Fruit fly (Drosophila melanogaster) whole organism, embryonic: ENCODE measurements around the gene glob3.

Source experiments
- ATbp ChIP-seq: fragments of 200-800 bp; sonication (Bioruptor generic); optimal IDR thresholded peaks from 2 replicates; lab custom pipeline; 2017; ENCODE audit warnings: missing biosample characterization, mild to moderate bottlenecking, missing genetic modification characterization, missing genetic modification reagents
- BEAF-32 ChIP-seq: fragments of 200-800 bp; sonication (Bioruptor generic); optimal IDR thresholded peaks from 3 replicates; lab custom pipeline; 2017; ENCODE audit warnings: missing biosample characterization, missing genetic modification characterization, mild to moderate bottlenecking, moderate library complexity, missing genetic modification reagents
- BtbVII ChIP-seq: fragments of 200-800 bp; sonication (Bioruptor generic); optimal IDR thresholded peaks from 3 replicates; lab custom pipeline; 2017; ENCODE audit warnings: missing biosample characterization, mild to moderate bottlenecking, missing genetic modification characterization
- CG10366 ChIP-seq: fragments of 200-800 bp; sonication (Bioruptor generic); IDR thresholded peaks from 2 replicates; pipeline ENCODE4 v1.3.6; 2022; ENCODE audit warnings: missing biosample characterization, missing genetic modification characterization
- CG10654 ChIP-seq: fragments of 200-800 bp; sonication (Bioruptor generic); optimal IDR thresholded peaks from 2 replicates; lab custom pipeline; 2016; ENCODE audit warnings: missing biosample characterization, missing genetic modification characterization
- CG11247 ChIP-seq: fragments of 200-800 bp; sonication (Bioruptor generic); IDR thresholded peaks from 2 replicates; pipeline ENCODE4 v1.3.6; 2022; ENCODE audit warnings: missing biosample characterization, missing genetic modification characterization
- CG12659 ChIP-seq: fragments of 200-800 bp; sonication (Bioruptor generic); optimal IDR thresholded peaks from 3 replicates; lab custom pipeline; 2017; ENCODE audit warnings: mild to moderate bottlenecking, missing biosample characterization, missing genetic modification reagents, missing genetic modification characterization
- CG14965 ChIP-seq: fragments of 200-800 bp; sonication (Bioruptor generic); optimal IDR thresholded peaks from 2 replicates; lab custom pipeline; 2016; ENCODE audit warnings: missing biosample characterization, missing genetic modification characterization, borderline replicate concordance
- CG15601 ChIP-seq: fragments of 200-800 bp; sonication (Bioruptor generic); optimal IDR thresholded peaks from 3 replicates; lab custom pipeline; 2019; ENCODE audit warnings: missing biosample characterization, mild to moderate bottlenecking, missing genetic modification characterization, moderate library complexity
- CG15696 ChIP-seq: fragments of 200-800 bp; sonication (Bioruptor generic); optimal IDR thresholded peaks from 2 replicates; lab custom pipeline; 2019; ENCODE audit warnings: missing biosample characterization, mild to moderate bottlenecking, missing genetic modification characterization, moderate library complexity
- CG17385 ChIP-seq: fragments of 200-800 bp; sonication (Bioruptor generic); optimal IDR thresholded peaks from 3 replicates; lab custom pipeline; 2018; ENCODE audit warnings: missing biosample characterization, mild to moderate bottlenecking, missing genetic modification characterization
- CG18262 ChIP-seq: fragments of 200-800 bp; optimal IDR thresholded peaks from 3 replicates; lab custom pipeline; 2019; ENCODE audit warnings: missing biosample characterization, mild to moderate bottlenecking, missing genetic modification characterization, moderate library complexity
- CG2875 ChIP-seq: fragments of 200-800 bp; sonication (Bioruptor generic); optimal IDR thresholded peaks from 2 replicates; lab custom pipeline; 2017; ENCODE audit warnings: missing biosample characterization, mild to moderate bottlenecking, missing genetic modification characterization, missing genetic modification reagents
- CG30431 ChIP-seq: fragments of 200-800 bp; sonication (Bioruptor generic); optimal IDR thresholded peaks from 2 replicates; lab custom pipeline; 2017; ENCODE audit warnings: missing biosample characterization, missing genetic modification characterization
- CG3163 ChIP-seq: fragments of 200-800 bp; sonication (Bioruptor generic); optimal IDR thresholded peaks from 3 replicates; lab custom pipeline; 2016; ENCODE audit warnings: missing biosample characterization, missing genetic modification characterization
- CG4328 ChIP-seq: fragments of 200-800 bp; sonication (Bioruptor generic); optimal IDR thresholded peaks from 3 replicates; lab custom pipeline; 2017; ENCODE audit warnings: missing biosample characterization, missing genetic modification reagents, missing genetic modification characterization
- CG6272 ChIP-seq: fragments of 200-800 bp; sonication (Bioruptor generic); IDR thresholded peaks from 2 replicates; pipeline ENCODE4 v1.3.6; 2022; ENCODE audit warnings: missing biosample characterization, missing genetic modification characterization
- CG6683 ChIP-seq: fragments of 200-800 bp; sonication (Bioruptor generic); optimal IDR thresholded peaks from 2 replicates; lab custom pipeline; 2017; ENCODE audit warnings: missing biosample characterization, mild to moderate bottlenecking, missing genetic modification characterization, missing genetic modification reagents
- CG6813 ChIP-seq: fragments of 200-800 bp; sonication (Bioruptor generic); optimal IDR thresholded peaks from 2 replicates; lab custom pipeline; 2017; ENCODE audit warnings: missing biosample characterization, missing genetic modification characterization, mild to moderate bottlenecking, moderate library complexity, missing genetic modification reagents
- CG7928 ChIP-seq: fragments of 200-800 bp; sonication (Bioruptor generic); optimal IDR thresholded peaks from 2 replicates; lab custom pipeline; 2017; ENCODE audit warnings: missing biosample characterization, mild to moderate bottlenecking, missing genetic modification characterization
- CG9609 ChIP-seq: fragments of 200-800 bp; sonication (Bioruptor generic); optimal IDR thresholded peaks from 3 replicates; lab custom pipeline; 2016; ENCODE audit warnings: missing biosample characterization, missing genetic modification characterization
- CG9932 ChIP-seq: fragments of 200-800 bp; sonication (Bioruptor generic); IDR thresholded peaks from 2 replicates; pipeline ENCODE4 v1.3.6; 2022; ENCODE audit warnings: missing biosample characterization, missing genetic modification characterization
- CkIIα-i1 ChIP-seq: fragments of 200-800 bp; sonication (Bioruptor generic); IDR thresholded peaks from 2 replicates; pipeline ENCODE4 v1.3.6; 2022; ENCODE audit warnings: missing biosample characterization, missing genetic modification characterization
- Dip3 ChIP-seq: fragments of 200-800 bp; sonication (Bioruptor generic); optimal IDR thresholded peaks from 3 replicates; lab custom pipeline; 2016; ENCODE audit warnings: missing biosample characterization, missing genetic modification characterization
- Eip74EF ChIP-seq, 2 experiments: fragments of 200-800 bp in 1 of 2; fragments of >200 bp in 1 of 2; sonication (Bioruptor generic) in 1 of 2; optimal IDR thresholded peaks; 2 replicates each; lab custom pipeline; 2017 to 2019; ENCODE audit warnings: missing biosample characterization in 2 of 2, missing genetic modification characterization in 2 of 2, mild to moderate bottlenecking in 1 of 2, moderate library complexity in 1 of 2
- Ets65A ChIP-seq: fragments of 200-800 bp; sonication (Bioruptor generic); peaks from one replicate; lab custom pipeline; 2016; ENCODE audit warnings: missing biosample characterization, missing genetic modification characterization
- MTF-1 ChIP-seq: fragments of 200-800 bp; sonication (Bioruptor generic); optimal IDR thresholded peaks from 2 replicates; lab custom pipeline; 2018; ENCODE audit warnings: missing biosample characterization, mild to moderate bottlenecking, missing genetic modification characterization, borderline replicate concordance
- Mes4 ChIP-seq: fragments of 200-800 bp; sonication (Bioruptor generic); optimal IDR thresholded peaks from 2 replicates; lab custom pipeline; 2016; ENCODE audit warnings: missing biosample characterization, missing genetic modification characterization
- NK7.1 ChIP-seq: fragments of 200-800 bp; sonication (Bioruptor generic); optimal IDR thresholded peaks from 3 replicates; lab custom pipeline; 2016; ENCODE audit warnings: missing biosample characterization, missing genetic modification characterization
- Nf-YB ChIP-seq: fragments of 200-800 bp; sonication (Bioruptor generic); optimal IDR thresholded peaks from 3 replicates; lab custom pipeline; 2019; ENCODE audit warnings: missing biosample characterization, mild to moderate bottlenecking, missing genetic modification characterization, moderate library complexity
- Opbp ChIP-seq: fragments of 200-800 bp; sonication (Bioruptor generic); IDR thresholded peaks from 3 replicates; pipeline ENCODE4 v1.3.6; 2022; ENCODE audit warnings: missing biosample characterization, missing genetic modification characterization; ENCODE audit not compliant: partially characterized antibody
- PHDP ChIP-seq: fragments of 200-800 bp; sonication (Bioruptor generic); optimal IDR thresholded peaks from 3 replicates; lab custom pipeline; 2018; ENCODE audit warnings: missing biosample characterization, mild to moderate bottlenecking, missing genetic modification characterization, moderate library complexity
- Pdp1 ChIP-seq, 2 experiments: fragments of 200-800 bp; sonication (Bioruptor generic); optimal IDR thresholded peaks; 3 replicates each; lab custom pipeline; 2016; ENCODE audit warnings: missing biosample characterization in 2 of 2, missing genetic modification characterization in 2 of 2, mild to moderate bottlenecking in 1 of 2, moderate library complexity in 1 of 2
- Scr ChIP-seq: fragments of 200-800 bp; sonication (Bioruptor generic); IDR thresholded peaks from 2 replicates; pipeline ENCODE4 v1.3.6; 2022; ENCODE audit warnings: missing biosample characterization, missing genetic modification characterization; ENCODE audit not compliant: partially characterized antibody
- Taf1 ChIP-seq: fragments of 200-800 bp; sonication (Bioruptor generic); IDR thresholded peaks from 2 replicates; pipeline ENCODE4 v1.3.6; 2022; ENCODE audit warnings: missing biosample characterization, missing genetic modification characterization
- croc ChIP-seq: fragments of 200-800 bp; sonication (Bioruptor generic); conservative IDR thresholded peaks from 3 replicates; pipeline ENCODE4 v1.3.6; 2022; ENCODE audit warnings: missing biosample characterization, missing genetic modification characterization
- dmrt11E ChIP-seq: fragments of 200-800 bp; sonication (Bioruptor generic); optimal IDR thresholded peaks from 3 replicates; lab custom pipeline; 2018; ENCODE audit warnings: missing biosample characterization, mild to moderate bottlenecking, missing genetic modification characterization, moderate library complexity
- fd96Cb ChIP-seq: fragments of 200-800 bp; sonication (Bioruptor generic); optimal IDR thresholded peaks from 2 replicates; lab custom pipeline; 2018; ENCODE audit warnings: missing biosample characterization, mild to moderate bottlenecking, missing genetic modification characterization, moderate library complexity
- gem ChIP-seq: fragments of 200-800 bp; sonication (Bioruptor generic); optimal IDR thresholded peaks from 2 replicates; lab custom pipeline; 2019; ENCODE audit warnings: missing biosample characterization, mild to moderate bottlenecking, missing genetic modification characterization, moderate library complexity
- her ChIP-seq: fragments of 200-800 bp; sonication (Bioruptor generic); optimal IDR thresholded peaks from 2 replicates; lab custom pipeline; 2016; ENCODE audit warnings: missing biosample characterization, missing genetic modification characterization
- kah ChIP-seq: fragments of 200-800 bp; sonication (Bioruptor generic); optimal IDR thresholded peaks from 2 replicates; lab custom pipeline; 2018; ENCODE audit warnings: missing biosample characterization, mild to moderate bottlenecking, missing genetic modification characterization
- rib ChIP-seq: fragments of 200-800 bp; sonication (Bioruptor generic); IDR thresholded peaks from 2 replicates; pipeline ENCODE4 v1.3.6; 2022; ENCODE audit warnings: missing biosample characterization, missing genetic modification characterization
- seq ChIP-seq: fragments of 200-800 bp; sonication (Bioruptor generic); IDR thresholded peaks from 2 replicates; pipeline ENCODE4 v1.3.6; 2022; ENCODE audit warnings: missing biosample characterization, missing genetic modification characterization
- slou ChIP-seq: fragments of 200-800 bp; sonication (Bioruptor generic); optimal IDR thresholded peaks from 3 replicates; lab custom pipeline; 2016; ENCODE audit warnings: missing biosample characterization, missing genetic modification characterization
- slp2 ChIP-seq: fragments of 200-800 bp; sonication (Bioruptor generic); optimal IDR thresholded peaks from 2 replicates; lab custom pipeline; 2016; ENCODE audit warnings: missing biosample characterization, missing genetic modification characterization
- ssp ChIP-seq: fragments of 200-800 bp; sonication (Bioruptor generic); IDR thresholded peaks from 2 replicates; pipeline ENCODE4 v1.3.6; 2022; ENCODE audit warnings: missing biosample characterization, missing genetic modification characterization
- sug ChIP-seq: fragments of 200-800 bp; optimal IDR thresholded peaks from 2 replicates; lab custom pipeline; 2019; ENCODE audit warnings: missing biosample characterization, mild to moderate bottlenecking, missing genetic modification characterization, moderate library complexity
- unpg ChIP-seq: fragments of 200-800 bp; sonication (Bioruptor generic); optimal IDR thresholded peaks from 3 replicates; lab custom pipeline; 2018; ENCODE audit warnings: missing biosample characterization, mild to moderate bottlenecking, missing genetic modification characterization, moderate library complexity
- zfh2 ChIP-seq: fragments of 200-800 bp; sonication (Bioruptor generic); optimal IDR thresholded peaks from 2 replicates; lab custom pipeline; 2016; ENCODE audit warnings: missing biosample characterization, missing genetic modification characterization

glob3 gene

dm6 chr3R:5862032-5862641 lies 32.3 kb downstream of the glob3 start, which contains the start of gene CG2017 (continued):
- TF ChIP-seq NK7.1 = no peak
- peak; percentile 52 for TF ChIP-seq Dip3 (GFP tag; lab: Kevin White, UChicago)
- peak; percentile 52 for TF ChIP-seq rib (GFP tag; lab: Robert Waterston, UW)
- no peak for TF ChIP-seq CG10654 (GFP tag; lab: Kevin White, UChicago)
- no peak; the same call in 2 of the 3 replicates for TF ChIP-seq croc
- TF ChIP-seq sug (tag; lab: Kevin White, UChicago) = peak; percentile 35
- TF ChIP-seq zfh2 (GFP tag; lab: Kevin White, UChicago) = peak; percentile 52
- TF ChIP-seq CG9609 = peak; percentile 57
- TF ChIP-seq CG15601 (tag; lab: Kevin White, UChicago) = no peak
- TF ChIP-seq CG11247 (GFP tag; lab: Robert Waterston, UW) = no peak
- TF ChIP-seq CG14965 (GFP tag; lab: Kevin White, UChicago) = no peak
- no peak for TF ChIP-seq fd96Cb (tag; lab: Kevin White, UChicago)
- TF ChIP-seq dmrt11E (tag; lab: Kevin White, UChicago) = peak; percentile 18
- TF ChIP-seq Opbp (GFP tag; lab: Robert Waterston, UW) = peak; percentile 72
- peak; percentile 15 for TF ChIP-seq CG2875 (GFP tag; lab: Kevin White, UChicago)
- peak; percentile 44 for TF ChIP-seq CG7928 (GFP tag; lab: Kevin White, UChicago)
- TF ChIP-seq CG9932 = peak; percentile 78
- TF ChIP-seq gem (tag; lab: Kevin White, UChicago) = no peak
- no peak for TF ChIP-seq CkIIα-i1
- peak; percentile 45 to 81 for TF ChIP-seq Pdp1 (GFP tag; optimal IDR thresholded peaks at IDR 0.05; lab: Kevin White, UChicago)
- peak; percentile 46 for TF ChIP-seq CG12659 (GFP tag; lab: Kevin White, UChicago)
- TF ChIP-seq CG4328 (GFP tag; lab: Kevin White, UChicago) = no peak
- TF ChIP-seq CG18262 (tag; lab: Kevin White, UChicago) = no peak
- TF ChIP-seq Mes4 (GFP tag; lab: Kevin White, UChicago) = no peak
- peak; percentile 28 for TF ChIP-seq CG3163
- no peak for TF ChIP-seq BtbVII
- no peak for TF ChIP-seq CG6683 (GFP tag; lab: Kevin White, UChicago)
- TF ChIP-seq ATbp (GFP tag; lab: Kevin White, UChicago) = no peak
- TF ChIP-seq CG30431 (GFP tag; lab: Kevin White, UChicago) = peak; percentile 20
- no peak for TF ChIP-seq kah (GFP tag; lab: Kevin White, UChicago)
- no peak for TF ChIP-seq Eip74EF (GFP tag; optimal IDR thresholded peaks at IDR 0.05; lab: Kevin White, UChicago)
- no peak for TF ChIP-seq slou
- TF ChIP-seq seq = no peak
- peak; percentile 52 for TF ChIP-seq her (GFP tag; lab: Kevin White, UChicago)
- peak; percentile 97 for TF ChIP-seq Ets65A (GFP tag; lab: Kevin White, UChicago)
- TF ChIP-seq unpg (GFP tag; lab: Kevin White, UChicago) = no peak
- no peak; the same call in 1 of the 2 replicates for TF ChIP-seq Scr
- no peak for TF ChIP-seq Nf-YB (GFP tag; lab: Kevin White, UChicago)
- TF ChIP-seq slp2 = peak; percentile 11
- TF ChIP-seq CG6813 = no peak
- TF ChIP-seq Taf1 (GFP tag; lab: Robert Waterston, UW) = no peak
- TF ChIP-seq BEAF-32 = peak; percentile 50
- TF ChIP-seq MTF-1 (GFP tag; lab: Kevin White, UChicago) = no peak
- 0 out of 2 replicates have a peak, but pooled peaks have one; percentile 28 for TF ChIP-seq CG10366
- TF ChIP-seq CG6272 (GFP tag; lab: Robert Waterston, UW) = 0 out of 2 replicates have a peak, but pooled peaks have one; percentile 18
- TF ChIP-seq CG15696 = no peak
- peak; percentile 30 for TF ChIP-seq PHDP (tag; lab: Kevin White, UChicago)
- no peak for TF ChIP-seq ssp (GFP tag; lab: Robert Waterston, UW)
- TF ChIP-seq CG17385 (GFP tag; lab: Kevin White, UChicago) = peak; percentile 6
